Worm (Caenorhabditis elegans): ENCODE results near the gene F31F7.2.

F31F7.2 gene

DNA sequence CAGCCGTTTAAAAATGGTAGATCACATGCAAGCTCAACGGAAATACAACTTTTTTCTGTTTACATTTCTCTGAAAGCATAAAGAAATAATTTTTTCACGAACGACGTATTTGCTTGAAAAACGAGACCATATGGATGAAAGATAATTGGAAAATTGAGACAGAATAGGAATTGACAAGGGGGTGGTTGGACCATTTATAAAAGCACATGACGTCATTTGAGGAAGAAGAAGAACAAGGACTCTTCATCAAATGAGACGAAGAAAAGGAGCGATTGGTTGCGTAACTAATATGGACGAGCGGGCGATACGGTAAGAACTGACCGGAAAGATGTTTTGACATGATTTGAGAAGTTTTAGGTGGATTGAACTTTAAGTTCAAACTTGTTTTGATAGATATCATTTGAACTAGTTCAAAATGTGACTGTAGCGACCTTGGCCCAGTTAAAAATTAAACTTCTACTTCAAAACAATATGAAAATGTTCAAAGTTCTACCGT is 42.2 kb upstream of the F31F7.2 start (continued):
- TF ChIP-seq fos-1 (tag; optimal IDR thresholded peaks at IDR 0.05) (peak; percentile 12), unc-130 (GFP tag; optimal IDR thresholded peaks at IDR 0.05) (no peak), lsy-2 (tag; optimal IDR thresholded peaks at IDR 0.05) (peak in 1 of 2 experiments; percentile 69), aly-2 (tag; optimal IDR thresholded peaks at IDR 0.05) (no peak), ZK337.2 (GFP tag; IDR thresholded peaks at IDR 0.05) (no peak), vab-7 (GFP tag; IDR thresholded peaks at IDR 0.05) (no peak), lin-39 (tag; optimal IDR thresholded peaks at IDR 0.05) (no peak), snpc-1.2 (GFP tag; IDR thresholded peaks at IDR 0.05) (peak; percentile 54), daf-8 (GFP tag; IDR thresholded peaks at IDR 0.05) (no peak), Y105C5A.15 (GFP tag; IDR thresholded peaks at IDR 0.05) (0 out of 2 replicates have a peak, but pooled peaks have one; percentile 4), ama-1 (optimal IDR thresholded peaks at IDR 0.05) (peak; percentile 26), lin-13 (GFP tag; optimal IDR thresholded peaks at IDR 0.05) (peak; percentile 63), dmd-8 (GFP tag; IDR thresholded peaks at IDR 0.05) (no peak), mdt-29 (GFP tag; IDR thresholded peaks at IDR 0.05) (peak; percentile 42; the same call in 1 of the 2 replicates), hif-1 (tag; optimal IDR thresholded peaks at IDR 0.05) (no peak), egl-43 (GFP tag; IDR thresholded peaks at IDR 0.05) (0 out of 2 replicates have a peak, but pooled peaks have one; percentile 13), nhr-42 (GFP tag; IDR thresholded peaks at IDR 0.05) (no peak), F49E8.2 (tag; optimal IDR thresholded peaks at IDR 0.05; ENCODE audit: borderline replicate concordance) (no peak), hmg-1.1 (GFP tag; IDR thresholded peaks at IDR 0.05) (peak; percentile 52), zip-2 (tag; optimal IDR thresholded peaks at IDR 0.05) (no peak), rbr-2 (tag; optimal IDR thresholded peaks at IDR 0.05) (no peak), mep-1 (tag; optimal IDR thresholded peaks at IDR 0.05) (peak; percentile 14), nhr-76 (tag; optimal IDR thresholded peaks at IDR 0.05) (no peak), lir-3 (tag; optimal IDR thresholded peaks at IDR 0.05) (no peak), Y75B8A.6 (GFP tag; IDR thresholded peaks at IDR 0.05) (peak; percentile 51; the same call in 1 of the 2 replicates), dmd-9 (GFP tag; IDR thresholded peaks at IDR 0.05) (no peak), Y48G9A.11 (GFP tag; IDR thresholded peaks at IDR 0.05) (no peak), nhr-28 (tag; optimal IDR thresholded peaks at IDR 0.05) (peak; percentile 28), lin-1 (GFP tag; IDR thresholded peaks at IDR 0.05) (0 out of 2 replicates have a peak, but pooled peaks have one; percentile 7), saeg-2 (GFP tag; IDR thresholded peaks at IDR 0.05) (no peak), zag-1 (tag; optimal IDR thresholded peaks at IDR 0.05) (peak; percentile 22), snpc-4 (tag; optimal IDR thresholded peaks at IDR 0.05) (no peak), dmd-6 (GFP tag; IDR thresholded peaks at IDR 0.05) (peak; percentile 35; the same call in 1 of the 2 replicates), zfp-3 (GFP tag; conservative IDR thresholded peaks at IDR 0.05) (no peak; the same call in 1 of the 2 replicates), ceh-20 (GFP tag; IDR thresholded peaks at IDR 0.05) (peak; percentile 65; the same call in 1 of the 2 replicates), lin-29 (GFP tag; IDR thresholded peaks at IDR 0.05) (no peak), ztf-11 (tag; optimal IDR thresholded peaks at IDR 0.05) (no peak), nhr-77 (tag; optimal IDR thresholded peaks at IDR 0.05) (no peak), mxl-2 (GFP tag; conservative IDR thresholded peaks at IDR 0.05) (no peak), madf-5 (GFP tag; IDR thresholded peaks at IDR 0.05) (no peak), ceh-82 (tag; optimal IDR thresholded peaks at IDR 0.05) (no peak), gei-8 (GFP tag; optimal IDR thresholded peaks at IDR 0.05) (no peak), F44E2.7 (GFP tag; IDR thresholded peaks at IDR 0.05) (no peak), lim-7 (GFP tag; IDR thresholded peaks at IDR 0.05) (0 out of 2 replicates have a peak, but pooled peaks have one; percentile 3), hlh-30 (tag; optimal IDR thresholded peaks at IDR 0.05; ENCODE audit: insufficient read depth) (peak; percentile 65), unc-62 (GFP tag; optimal IDR thresholded peaks at IDR 0.05 in 1 of 2) (peak in 1 of 2 experiments; percentile 90), unc-62 (tag; optimal IDR thresholded peaks at IDR 0.05) (no peak), sdz-12 (GFP tag; optimal IDR thresholded peaks at IDR 0.05) (no peak), T26A8.4 (GFP tag; IDR thresholded peaks at IDR 0.05) (no peak), tra-1 (GFP tag; IDR thresholded peaks at IDR 0.05) (0 out of 2 replicates have a peak, but pooled peaks have one; percentile 10), ceh-28 (tag; optimal IDR thresholded peaks at IDR 0.05) (no peak), zip-11 (GFP tag; IDR thresholded peaks at IDR 0.05) (no peak)
